Fruit fly (Drosophila melanogaster) whole organism, prepupa: ENCODE measurements around the gene net.

ENCODE experiments used
- Blimp-1 ChIP-seq: fragments of 200-800 bp; sonication (Bioruptor generic); optimal IDR thresholded peaks from 3 replicates; lab custom pipeline; 2017; ENCODE audit warnings: missing biosample characterization, missing genetic modification characterization, mild to moderate bottlenecking, moderate library complexity, missing genetic modification reagents
- CG10631 ChIP-seq: fragments of 200-800 bp; sonication (Bioruptor generic); optimal IDR thresholded peaks from 2 replicates; lab custom pipeline; 2016; ENCODE audit warnings: missing biosample characterization, missing genetic modification characterization
- CG10669 ChIP-seq: fragments of 200-800 bp; sonication (Bioruptor generic); optimal IDR thresholded peaks from 3 replicates; lab custom pipeline; 2018; ENCODE audit warnings: missing biosample characterization, mild to moderate bottlenecking, missing genetic modification characterization, moderate library complexity
- CG11294 ChIP-seq: fragments of 200-800 bp; sonication (Bioruptor generic); IDR thresholded peaks from 2 replicates; pipeline ENCODE4 v1.3.6; 2022; ENCODE audit warnings: missing biosample characterization, missing genetic modification characterization
- CG11762 ChIP-seq: fragments of 200-800 bp; sonication (Bioruptor generic); optimal IDR thresholded peaks from 3 replicates; lab custom pipeline; 2016; ENCODE audit warnings: missing biosample characterization, missing genetic modification characterization; ENCODE audit not compliant: insufficient read depth
- CG11902 ChIP-seq: fragments of 200-800 bp; sonication (Bioruptor generic); optimal IDR thresholded peaks from 3 replicates; lab custom pipeline; 2016; ENCODE audit warnings: missing biosample characterization, missing genetic modification characterization
- CG15336 ChIP-seq: fragments of 200-800 bp; sonication (Bioruptor generic); IDR thresholded peaks from 2 replicates; pipeline ENCODE4 v1.3.6; 2022; ENCODE audit warnings: missing biosample characterization, missing genetic modification characterization
- CG1621 ChIP-seq: fragments of 200-800 bp; sonication (Bioruptor generic); optimal IDR thresholded peaks from 3 replicates; lab custom pipeline; 2018; ENCODE audit warnings: missing biosample characterization, mild to moderate bottlenecking, missing genetic modification characterization
- CG16779 ChIP-seq: fragments of 200-800 bp; sonication (Bioruptor generic); optimal IDR thresholded peaks from 3 replicates; lab custom pipeline; 2017; ENCODE audit warnings: missing biosample characterization, mild to moderate bottlenecking, missing genetic modification characterization
- CG3032 ChIP-seq: fragments of 200-800 bp; optimal IDR thresholded peaks from 2 replicates; lab custom pipeline; 2019; ENCODE audit warnings: missing biosample characterization, mild to moderate bottlenecking, missing genetic modification characterization, moderate library complexity
- CG31627 ChIP-seq: fragments of 200-800 bp; sonication (Bioruptor generic); optimal IDR thresholded peaks from 3 replicates; lab custom pipeline; 2016; ENCODE audit warnings: missing biosample characterization, missing genetic modification characterization
- CG3919 ChIP-seq: fragments of 200-800 bp; sonication (Bioruptor generic); optimal IDR thresholded peaks from 3 replicates; lab custom pipeline; 2016; ENCODE audit warnings: missing biosample characterization, missing genetic modification characterization
- CG4318 ChIP-seq: fragments of 200-800 bp; sonication (Bioruptor generic); optimal IDR thresholded peaks from 3 replicates; lab custom pipeline; 2017; ENCODE audit warnings: missing biosample characterization, mild to moderate bottlenecking, missing genetic modification characterization
- CG6163 ChIP-seq: fragments of 200-800 bp; sonication (Bioruptor generic); IDR thresholded peaks from 3 replicates; pipeline ENCODE4 v1.3.6; 2022; ENCODE audit warnings: missing biosample characterization, missing genetic modification characterization
- CG6276 ChIP-seq: fragments of 200-800 bp; sonication (Bioruptor generic); optimal IDR thresholded peaks from 2 replicates; lab custom pipeline; 2017; ENCODE audit warnings: missing biosample characterization, mild to moderate bottlenecking, missing genetic modification characterization
- CG6792 ChIP-seq: fragments of 200-800 bp; sonication (Bioruptor generic); optimal IDR thresholded peaks from 3 replicates; lab custom pipeline; 2016; ENCODE audit warnings: missing biosample characterization, missing genetic modification characterization
- CG6808 ChIP-seq: fragments of 200-800 bp; sonication (Bioruptor generic); optimal IDR thresholded peaks from 3 replicates; lab custom pipeline; 2017; ENCODE audit warnings: missing biosample characterization, missing genetic modification characterization, mild to moderate bottlenecking, moderate library complexity, missing genetic modification reagents
- CG7368 ChIP-seq: fragments of 200-800 bp; sonication (Bioruptor generic); optimal IDR thresholded peaks from 3 replicates; lab custom pipeline; 2016; ENCODE audit warnings: missing biosample characterization, missing genetic modification characterization
- CG8119 ChIP-seq: fragments of 200-800 bp; sonication (Bioruptor generic); IDR thresholded peaks from 3 replicates; pipeline ENCODE4 v1.3.6; 2022; ENCODE audit warnings: missing biosample characterization, missing genetic modification characterization
- CG8319 ChIP-seq: fragments of 200-800 bp; sonication (Bioruptor generic); optimal IDR thresholded peaks from 3 replicates; lab custom pipeline; 2016; ENCODE audit warnings: missing biosample characterization, missing genetic modification characterization
- CG9139 ChIP-seq: fragments of 200-800 bp; sonication (Bioruptor generic); optimal IDR thresholded peaks from 3 replicates; lab custom pipeline; 2017; ENCODE audit warnings: missing biosample characterization, mild to moderate bottlenecking, missing genetic modification characterization
- Eip75B ChIP-seq: fragments of 200-800 bp; sonication (Bioruptor generic); optimal IDR thresholded peaks from 3 replicates; lab custom pipeline; 2016; ENCODE audit warnings: missing biosample characterization, missing genetic modification characterization
- Eip78C ChIP-seq: fragments of 200-800 bp; sonication (Bioruptor generic); peaks from one replicate; lab custom pipeline; 2016; ENCODE audit warnings: missing biosample characterization, missing genetic modification characterization
- Eip93F ChIP-seq: fragments of 200-800 bp; sonication (Bioruptor generic); optimal IDR thresholded peaks from 2 replicates; lab custom pipeline; 2016; ENCODE audit warnings: missing biosample characterization, mild to moderate bottlenecking, missing genetic modification characterization
- Ets21C ChIP-seq: fragments of 200-800 bp; sonication (Bioruptor generic); optimal IDR thresholded peaks from 3 replicates; lab custom pipeline; 2016; ENCODE audit warnings: missing biosample characterization, missing genetic modification characterization
- Ets96B ChIP-seq: fragments of 200-800 bp; optimal IDR thresholded peaks from 2 replicates; lab custom pipeline; 2019; ENCODE audit warnings: missing biosample characterization, mild to moderate bottlenecking, missing genetic modification characterization, moderate library complexity
- Hr38 ChIP-seq: sonication (Bioruptor generic); optimal IDR thresholded peaks from 2 replicates; lab custom pipeline; 2016; ENCODE audit warnings: missing biosample characterization, missing genetic modification characterization
- Hr39 ChIP-seq: fragments of 200-800 bp; sonication (Bioruptor generic); optimal IDR thresholded peaks from 2 replicates; lab custom pipeline; 2016; ENCODE audit warnings: missing biosample characterization, missing genetic modification characterization
- Hr4 ChIP-seq: fragments of 200-800 bp; sonication (Bioruptor generic); optimal IDR thresholded peaks from 3 replicates; lab custom pipeline; 2016; ENCODE audit warnings: missing biosample characterization, missing genetic modification characterization
- Lpt ChIP-seq: fragments of 200-800 bp; sonication (Bioruptor generic); optimal IDR thresholded peaks from 3 replicates; lab custom pipeline; 2016; ENCODE audit warnings: missing biosample characterization, missing genetic modification characterization
- Met ChIP-seq: fragments of 200-800 bp; sonication (Bioruptor generic); optimal IDR thresholded peaks from 3 replicates; lab custom pipeline; 2016; ENCODE audit warnings: missing biosample characterization, missing genetic modification characterization
- OdsH ChIP-seq: fragments of 200-800 bp; sonication (Bioruptor generic); optimal IDR thresholded peaks from 3 replicates; lab custom pipeline; 2016; ENCODE audit warnings: missing biosample characterization, missing genetic modification characterization
- Smox ChIP-seq: fragments of 200-800 bp; sonication (Bioruptor generic); optimal IDR thresholded peaks from 3 replicates; lab custom pipeline; 2016; ENCODE audit warnings: missing biosample characterization, missing genetic modification characterization
- Sox102F ChIP-seq: fragments of 200-800 bp; sonication (Bioruptor generic); optimal IDR thresholded peaks from 2 replicates; lab custom pipeline; 2016; ENCODE audit warnings: missing biosample characterization, mild to moderate bottlenecking, missing genetic modification characterization
- Sox14 ChIP-seq: fragments of 200-800 bp; sonication (Bioruptor generic); optimal IDR thresholded peaks from 3 replicates; lab custom pipeline; 2016; ENCODE audit warnings: missing biosample characterization, missing genetic modification characterization
- Sox15 ChIP-seq: fragments of 200-800 bp; sonication (Bioruptor generic); optimal IDR thresholded peaks from 3 replicates; lab custom pipeline; 2016; ENCODE audit warnings: missing biosample characterization, missing genetic modification characterization
- achi ChIP-seq: fragments of 200-800 bp; sonication (Bioruptor generic); optimal IDR thresholded peaks from 3 replicates; lab custom pipeline; 2016; ENCODE audit warnings: missing biosample characterization, missing genetic modification characterization
- acj6 ChIP-seq: fragments of 200-800 bp; sonication (Bioruptor generic); optimal IDR thresholded peaks from 3 replicates; lab custom pipeline; 2016; ENCODE audit warnings: missing biosample characterization, missing genetic modification characterization
- cyc ChIP-seq: fragments of 200-800 bp; sonication (Bioruptor generic); optimal IDR thresholded peaks from 3 replicates; lab custom pipeline; 2016; ENCODE audit warnings: missing biosample characterization, missing genetic modification characterization
- dac ChIP-seq: fragments of 200-800 bp; sonication (Bioruptor generic); optimal IDR thresholded peaks from 2 replicates; lab custom pipeline; 2017; ENCODE audit warnings: missing biosample characterization, mild to moderate bottlenecking, missing genetic modification characterization
- dsx ChIP-seq: fragments of 200-800 bp; optimal IDR thresholded peaks from 3 replicates; lab custom pipeline; 2019; ENCODE audit warnings: missing biosample characterization, mild to moderate bottlenecking, missing genetic modification characterization, moderate library complexity; ENCODE audit not compliant: poor library complexity, severe bottlenecking
- eg ChIP-seq: fragments of 200-800 bp; sonication (Bioruptor generic); IDR thresholded peaks from 3 replicates; pipeline ENCODE4 v1.3.6; 2022; ENCODE audit warnings: missing biosample characterization, missing genetic modification characterization
- esn ChIP-seq: fragments of 200-800 bp; sonication (Bioruptor generic); optimal IDR thresholded peaks from 2 replicates; lab custom pipeline; 2016; ENCODE audit warnings: missing biosample characterization, mild to moderate bottlenecking, missing genetic modification characterization, moderate library complexity
- fd59A ChIP-seq: fragments of 200-800 bp; sonication (Bioruptor generic); optimal IDR thresholded peaks from 2 replicates; lab custom pipeline; 2017; ENCODE audit warnings: missing biosample characterization, mild to moderate bottlenecking, missing genetic modification characterization, missing genetic modification reagents
- fkh ChIP-seq: fragments of 200-800 bp; sonication (Bioruptor generic); optimal IDR thresholded peaks from 3 replicates; lab custom pipeline; 2017; ENCODE audit warnings: missing biosample characterization, mild to moderate bottlenecking, missing genetic modification characterization, moderate library complexity
- net ChIP-seq: fragments of 200-800 bp; sonication (Bioruptor generic); optimal IDR thresholded peaks from 3 replicates; lab custom pipeline; 2016; ENCODE audit warnings: missing biosample characterization, missing genetic modification characterization
- pdm3 ChIP-seq: fragments of 200-800 bp; sonication (Bioruptor generic); optimal IDR thresholded peaks from 3 replicates; lab custom pipeline; 2016; ENCODE audit warnings: missing biosample characterization, missing genetic modification characterization
- spab ChIP-seq: fragments of 200-800 bp; sonication (Bioruptor generic); optimal IDR thresholded peaks from 2 replicates; lab custom pipeline; 2017; ENCODE audit warnings: missing biosample characterization, mild to moderate bottlenecking, missing genetic modification characterization, missing genetic modification reagents
- ss ChIP-seq, 2 experiments: fragments of 200-800 bp; sonication (Bioruptor generic); optimal IDR thresholded peaks; 2 replicates in 1 of 2; 3 replicates in 1 of 2; lab custom pipeline; 2017 to 2018; ENCODE audit warnings: mild to moderate bottlenecking in 2 of 2, missing biosample characterization in 2 of 2, missing genetic modification characterization in 2 of 2, moderate library complexity in 1 of 2
- svp ChIP-seq: fragments of 200-800 bp; sonication (Bioruptor generic); peaks from one replicate; lab custom pipeline; 2016; ENCODE audit warnings: missing biosample characterization, missing genetic modification characterization
- topi ChIP-seq: fragments of 200-800 bp; sonication (Bioruptor generic); optimal IDR thresholded peaks from 3 replicates; lab custom pipeline; 2016; ENCODE audit warnings: missing biosample characterization, missing genetic modification characterization
- vri ChIP-seq: fragments of 200-800 bp; sonication (Bioruptor generic); optimal IDR thresholded peaks from 3 replicates; lab custom pipeline; 2016; ENCODE audit warnings: missing biosample characterization, mild to moderate bottlenecking, missing genetic modification characterization

The net gene

dm6 chr2L:87255-87723 is at the start of gene net:
Gene net (minus strand): TSS chr2L:87387.
- TF ChIP-seq CG9139, result peak; percentile 57
- TF ChIP-seq CG11762 (GFP tag; lab: Kevin White, UChicago), result peak; percentile 11
- no peak for TF ChIP-seq CG6163 (GFP tag; lab: Robert Waterston, UW)
- TF ChIP-seq fd59A (GFP tag; lab: Kevin White, UChicago), result peak; percentile 13
- TF ChIP-seq CG3032 (tag; lab: Kevin White, UChicago), result peak; percentile 72
- no peak for TF ChIP-seq CG8319
- TF ChIP-seq CG10631, result peak; percentile 46
- TF ChIP-seq acj6 (GFP tag; lab: Kevin White, UChicago), result peak; percentile 44
- peak; percentile 52 for TF ChIP-seq Hr4
- peak; percentile 62 for TF ChIP-seq Blimp-1 (GFP tag; lab: Kevin White, UChicago)
- TF ChIP-seq Met (GFP tag; lab: Kevin White, UChicago), result peak; percentile 56
- peak; percentile 48 for TF ChIP-seq CG3919 (GFP tag; lab: Kevin White, UChicago)
- TF ChIP-seq Sox102F (GFP tag; lab: Kevin White, UChicago), result peak; percentile 59
- TF ChIP-seq spab (GFP tag; lab: Kevin White, UChicago), result peak; percentile 51
- no peak for TF ChIP-seq CG11902
- peak; percentile 36 for TF ChIP-seq CG6792 (GFP tag; lab: Kevin White, UChicago)
- TF ChIP-seq Eip93F (GFP tag; lab: Kevin White, UChicago), result peak; percentile 53
- TF ChIP-seq CG6808 (GFP tag; lab: Kevin White, UChicago), result peak; percentile 71
- TF ChIP-seq OdsH (GFP tag; lab: Kevin White, UChicago), result peak; percentile 59
- TF ChIP-seq CG15336 (GFP tag; lab: Robert Waterston, UW), result peak; percentile 62
- TF ChIP-seq dac (GFP tag; lab: Kevin White, UChicago), result peak; percentile 12
- TF ChIP-seq Lpt, result peak; percentile 22
- peak; percentile 19 for TF ChIP-seq cyc
- TF ChIP-seq pdm3 (GFP tag; lab: Kevin White, UChicago), result peak; percentile 33
- TF ChIP-seq svp (GFP tag; lab: Kevin White, UChicago), result peak; percentile 76
- peak; percentile 63 for TF ChIP-seq CG10669 (GFP tag; lab: Kevin White, UChicago)
- peak; percentile 90 for TF ChIP-seq Eip78C (GFP tag; lab: Kevin White, UChicago)
- peak; percentile 32 for TF ChIP-seq Smox (GFP tag; lab: Kevin White, UChicago)
- no peak for TF ChIP-seq Hr38 (GFP tag; lab: Kevin White, UChicago)
- peak; percentile 8 for TF ChIP-seq topi (GFP tag; lab: Kevin White, UChicago)
- no peak for TF ChIP-seq CG31627
- peak; percentile 74 for TF ChIP-seq Ets96B
- peak; percentile 41 for TF ChIP-seq vri (GFP tag; lab: Kevin White, UChicago)
- peak; percentile 2 for TF ChIP-seq Sox15 (GFP tag; lab: Kevin White, UChicago)
- TF ChIP-seq esn (GFP tag; lab: Kevin White, UChicago), result peak; percentile 54
- TF ChIP-seq CG4318 (GFP tag; lab: Kevin White, UChicago), result peak; percentile 34
- peak; percentile 52 to 75 for TF ChIP-seq ss (GFP tag; optimal IDR thresholded peaks at IDR 0.05; lab: Kevin White, UChicago)
- no peak for TF ChIP-seq CG11294
- peak; percentile 65 for TF ChIP-seq dsx (GFP tag; lab: Kevin White, UChicago)
- peak; percentile 66 for TF ChIP-seq achi
- peak; percentile 60; the same call in 2 of the 3 replicates for TF ChIP-seq CG8119 (GFP tag; lab: Robert Waterston, UW)
- TF ChIP-seq CG6276 (GFP tag; lab: Kevin White, UChicago), result peak; percentile 72
- TF ChIP-seq Eip75B (GFP tag; lab: Kevin White, UChicago), result peak; percentile 42
- TF ChIP-seq CG7368 (GFP tag; lab: Kevin White, UChicago), result no peak
- no peak for TF ChIP-seq Hr39
- TF ChIP-seq Ets21C (GFP tag; lab: Kevin White, UChicago), result no peak
- peak; percentile 34 for TF ChIP-seq fkh (GFP tag; lab: Kevin White, UChicago)
- no peak for TF ChIP-seq eg
- peak; percentile 86 for TF ChIP-seq net
- peak; percentile 31 for TF ChIP-seq CG1621
- TF ChIP-seq CG16779 (tag; lab: Kevin White, UChicago), result peak; percentile 64
- TF ChIP-seq Sox14 (GFP tag; lab: Kevin White, UChicago), result peak; percentile 33
